Fruit fly (Drosophila melanogaster) whole organism, embryonic: ENCODE measurements around the gene Atg6.

Experiments used
- Adf1 ChIP-seq: fragments of 200-800 bp; sonication (Bioruptor generic); IDR thresholded peaks from 2 replicates; pipeline ENCODE4 v1.3.6; 2022; ENCODE audit warnings: missing biosample characterization, missing genetic modification characterization
- Atf-2 ChIP-seq: fragments of 200-800 bp; sonication (Bioruptor generic); optimal IDR thresholded peaks from 2 replicates; lab custom pipeline; 2016; ENCODE audit warnings: missing biosample characterization, missing genetic modification characterization
- C15 ChIP-seq: fragments of 200-800 bp; sonication (Bioruptor generic); IDR thresholded peaks from 3 replicates; pipeline ENCODE4 v1.3.6; 2022; ENCODE audit warnings: missing biosample characterization, missing genetic modification characterization
- CG12155 ChIP-seq: fragments of 200-800 bp; sonication (Bioruptor generic); optimal IDR thresholded peaks from 3 replicates; lab custom pipeline; 2016; ENCODE audit warnings: missing biosample characterization, missing genetic modification characterization
- CG13287 ChIP-seq: fragments of 200-800 bp; sonication (Bioruptor generic); IDR thresholded peaks from 2 replicates; pipeline ENCODE4 v1.3.6; 2022; ENCODE audit warnings: missing biosample characterization, missing genetic modification characterization; ENCODE audit not compliant: partially characterized antibody
- CG13624 ChIP-seq: fragments of 200-800 bp; sonication (Bioruptor generic); optimal IDR thresholded peaks from 2 replicates; lab custom pipeline; 2016; ENCODE audit warnings: missing biosample characterization, missing genetic modification characterization
- CG1602 ChIP-seq: fragments of 200-800 bp; sonication (Bioruptor generic); optimal IDR thresholded peaks from 3 replicates; lab custom pipeline; 2016; ENCODE audit warnings: missing biosample characterization, missing genetic modification characterization
- CG1603 ChIP-seq: fragments of 200-800 bp; sonication (Bioruptor generic); optimal IDR thresholded peaks from 2 replicates; lab custom pipeline; 2019; ENCODE audit warnings: missing biosample characterization, mild to moderate bottlenecking, missing genetic modification characterization, moderate library complexity
- CG30431 ChIP-seq: fragments of 200-800 bp; sonication (Bioruptor generic); optimal IDR thresholded peaks from 2 replicates; lab custom pipeline; 2017; ENCODE audit warnings: missing biosample characterization, missing genetic modification characterization
- CG31224 ChIP-seq: fragments of 200-800 bp; sonication (Bioruptor generic); IDR thresholded peaks from 2 replicates; pipeline ENCODE4 v1.3.6; 2022; ENCODE audit warnings: missing biosample characterization, missing genetic modification characterization
- CG34224 ChIP-seq: fragments of 200-800 bp; sonication (Bioruptor generic); IDR thresholded peaks from 3 replicates; pipeline ENCODE4 v1.3.6; 2022; ENCODE audit warnings: missing biosample characterization, missing genetic modification characterization; ENCODE audit not compliant: partially characterized antibody
- CG34376 ChIP-seq: fragments of 200-800 bp; sonication (Bioruptor generic); optimal IDR thresholded peaks from 2 replicates; lab custom pipeline; 2018; ENCODE audit warnings: missing biosample characterization, mild to moderate bottlenecking, missing genetic modification characterization
- CG3726 ChIP-seq: fragments of 200-800 bp; sonication (Bioruptor generic); IDR thresholded peaks from 3 replicates; pipeline ENCODE4, ENCODE4 v1.3.6; 2022; ENCODE audit warnings: missing biosample characterization, missing genetic modification characterization
- CG43689 ChIP-seq: fragments of 200-800 bp; sonication (Bioruptor generic); IDR thresholded peaks from 2 replicates; pipeline ENCODE4 v1.3.6; 2022; ENCODE audit warnings: missing biosample characterization, missing genetic modification characterization
- CG6689 ChIP-seq: fragments of 200-800 bp; sonication (Bioruptor generic); IDR thresholded peaks from 2 replicates; pipeline ENCODE4 v1.3.6; 2022; ENCODE audit warnings: missing biosample characterization, missing genetic modification characterization
- CG7745 ChIP-seq: fragments of 200-800 bp; sonication (Bioruptor generic); optimal IDR thresholded peaks from 2 replicates; lab custom pipeline; 2018; ENCODE audit warnings: missing biosample characterization, mild to moderate bottlenecking, missing genetic modification characterization, moderate library complexity
- CG7963 ChIP-seq: fragments of 200-800 bp; sonication (Bioruptor generic); IDR thresholded peaks from 3 replicates; pipeline ENCODE4 v1.3.6; 2022; ENCODE audit warnings: missing biosample characterization, missing genetic modification characterization; ENCODE audit not compliant: partially characterized antibody
- CG8089 ChIP-seq: fragments of 200-800 bp; sonication (Bioruptor generic); optimal IDR thresholded peaks from 3 replicates; lab custom pipeline; 2016; ENCODE audit warnings: missing biosample characterization, missing genetic modification characterization
- CG8944 ChIP-seq: fragments of 200-800 bp; sonication (Bioruptor generic); optimal IDR thresholded peaks from 3 replicates; lab custom pipeline; 2016; ENCODE audit warnings: missing biosample characterization, missing genetic modification characterization
- CG9797 ChIP-seq: fragments of 200-800 bp; sonication (Bioruptor generic); optimal IDR thresholded peaks from 3 replicates; lab custom pipeline; 2018; ENCODE audit warnings: missing biosample characterization, mild to moderate bottlenecking, missing genetic modification characterization
- E2f2 ChIP-seq: fragments of 200-800 bp; sonication (Bioruptor generic); IDR thresholded peaks from 2 replicates; pipeline ENCODE4 v1.3.6; 2022; ENCODE audit warnings: missing biosample characterization, missing genetic modification characterization
- Fer1 ChIP-seq: fragments of 200-800 bp; sonication (Bioruptor generic); optimal IDR thresholded peaks from 2 replicates; lab custom pipeline; 2017; ENCODE audit warnings: missing biosample characterization, mild to moderate bottlenecking, missing genetic modification characterization
- Fer2 ChIP-seq: fragments of 200-800 bp; sonication (Bioruptor generic); optimal IDR thresholded peaks from 2 replicates; lab custom pipeline; 2018; ENCODE audit warnings: missing biosample characterization, mild to moderate bottlenecking, missing genetic modification characterization, moderate library complexity
- HLH4C ChIP-seq: fragments of 200-800 bp; sonication (Bioruptor generic); IDR thresholded peaks from 3 replicates; pipeline ENCODE4 v1.3.6; 2022; ENCODE audit warnings: missing biosample characterization, missing genetic modification characterization; ENCODE audit not compliant: partially characterized antibody
- MTF-1 ChIP-seq: fragments of 200-800 bp; sonication (Bioruptor generic); optimal IDR thresholded peaks from 2 replicates; lab custom pipeline; 2018; ENCODE audit warnings: missing biosample characterization, mild to moderate bottlenecking, missing genetic modification characterization, borderline replicate concordance
- Rx ChIP-seq: fragments of 200-800 bp; sonication (Bioruptor generic); IDR thresholded peaks from 2 replicates; pipeline ENCODE4 v1.3.6; 2022; ENCODE audit warnings: missing biosample characterization, missing genetic modification characterization
- Sry-β ChIP-seq: fragments of 200-800 bp; sonication (Bioruptor generic); optimal IDR thresholded peaks from 2 replicates; lab custom pipeline; 2018; ENCODE audit warnings: missing biosample characterization, mild to moderate bottlenecking, missing genetic modification characterization, moderate library complexity
- Stat92E ChIP-seq, 3 experiments: fragments of >200 bp in 2 of 3; fragments of 200-800 bp in 1 of 3; sonication (Bioruptor generic) in 1 of 3; optimal IDR thresholded peaks; 2 replicates each; lab custom pipeline; 2017 to 2019; ENCODE audit warnings: missing biosample characterization in 3 of 3, missing genetic modification characterization in 3 of 3, mild to moderate bottlenecking in 1 of 3, moderate library complexity in 1 of 3
- Trl ChIP-seq, 3 experiments: fragments of >200 bp in 2 of 3; fragments of 200-800 bp in 1 of 3; sonication (Bioruptor generic) in 1 of 3; optimal IDR thresholded peaks; 2 replicates in 1 of 3; 3 replicates in 2 of 3; lab custom pipeline; 2016 to 2017; ENCODE audit warnings: missing biosample characterization in 1 of 3, missing genetic modification characterization in 1 of 3
- ara ChIP-seq: fragments of 200-800 bp; sonication (Bioruptor generic); IDR thresholded peaks from 2 replicates; pipeline ENCODE4 v1.3.6; 2022; ENCODE audit warnings: missing biosample characterization, missing genetic modification characterization
- bigmax ChIP-seq: fragments of 200-800 bp; sonication (Bioruptor generic); optimal IDR thresholded peaks from 2 replicates; lab custom pipeline; 2018; ENCODE audit warnings: missing biosample characterization, mild to moderate bottlenecking, missing genetic modification characterization
- br ChIP-seq: fragments of >200 bp; optimal IDR thresholded peaks from 2 replicates; lab custom pipeline; 2017
- cas ChIP-seq: fragments of 200-800 bp; sonication (Bioruptor generic); IDR thresholded peaks from 2 replicates; pipeline ENCODE4 v1.3.6; 2022; ENCODE audit warnings: missing biosample characterization, missing genetic modification characterization
- cwo ChIP-seq: fragments of 200-800 bp; sonication (Bioruptor generic); optimal IDR thresholded peaks from 3 replicates; lab custom pipeline; 2017; ENCODE audit warnings: missing biosample characterization, missing genetic modification characterization, mild to moderate bottlenecking, moderate library complexity, missing genetic modification reagents
- dati ChIP-seq: fragments of 200-800 bp; sonication (Bioruptor generic); IDR thresholded peaks from 2 replicates; pipeline ENCODE4 v1.3.6; 2022; ENCODE audit warnings: missing biosample characterization, missing genetic modification characterization
- fd3F ChIP-seq: fragments of 200-800 bp; sonication (Bioruptor generic); optimal IDR thresholded peaks from 2 replicates; lab custom pipeline; 2018; ENCODE audit warnings: missing biosample characterization, mild to moderate bottlenecking, missing genetic modification characterization, moderate library complexity
- hth ChIP-seq: fragments of >200 bp; optimal IDR thresholded peaks from 2 replicates; lab custom pipeline; 2017; ENCODE audit warnings: inconsistent platforms
- inv ChIP-seq: fragments of 200-800 bp; sonication (Bioruptor generic); IDR thresholded peaks from 2 replicates; pipeline ENCODE4 v1.3.6; 2022; ENCODE audit warnings: missing biosample characterization, missing genetic modification characterization; ENCODE audit not compliant: partially characterized antibody
- lilli ChIP-seq: fragments of 200-800 bp; sonication (Bioruptor generic); optimal IDR thresholded peaks from 3 replicates; lab custom pipeline; 2016; ENCODE audit warnings: missing biosample characterization, missing genetic modification characterization
- mirr ChIP-seq: fragments of 200-800 bp; sonication (Bioruptor generic); optimal IDR thresholded peaks from 3 replicates; lab custom pipeline; 2018; ENCODE audit warnings: missing biosample characterization, mild to moderate bottlenecking, missing genetic modification characterization
- p53 ChIP-seq: fragments of 200-800 bp; sonication (Bioruptor generic); optimal IDR thresholded peaks from 2 replicates; lab custom pipeline; 2016; ENCODE audit warnings: missing biosample characterization, missing genetic modification characterization
- pho ChIP-seq: fragments of 200-800 bp; sonication (Bioruptor generic); optimal IDR thresholded peaks from 2 replicates; lab custom pipeline; 2016; ENCODE audit warnings: missing biosample characterization, missing genetic modification characterization
- run ChIP-seq: fragments of 200-800 bp; sonication (Bioruptor generic); optimal IDR thresholded peaks from 3 replicates; lab custom pipeline; 2018; ENCODE audit warnings: missing biosample characterization, mild to moderate bottlenecking, missing genetic modification characterization
- scrt ChIP-seq: fragments of 200-800 bp; sonication (Bioruptor generic); optimal IDR thresholded peaks from 2 replicates; lab custom pipeline; 2018; ENCODE audit warnings: missing biosample characterization, mild to moderate bottlenecking, missing genetic modification characterization, moderate library complexity
- seq ChIP-seq: fragments of 200-800 bp; sonication (Bioruptor generic); IDR thresholded peaks from 2 replicates; pipeline ENCODE4 v1.3.6; 2022; ENCODE audit warnings: missing biosample characterization, missing genetic modification characterization
- shn ChIP-seq: fragments of 200-800 bp; sonication (Bioruptor generic); optimal IDR thresholded peaks from 3 replicates; lab custom pipeline; 2016; ENCODE audit warnings: missing biosample characterization, missing genetic modification characterization
- sima ChIP-seq: fragments of 200-800 bp; sonication (Bioruptor generic); optimal IDR thresholded peaks from 2 replicates; lab custom pipeline; 2016; ENCODE audit warnings: missing biosample characterization, missing genetic modification characterization
- sob ChIP-seq: fragments of 200-800 bp; sonication (Bioruptor generic); IDR thresholded peaks from 2 replicates; pipeline ENCODE4 v1.3.6; 2022; ENCODE audit warnings: missing biosample characterization, missing genetic modification characterization
- sqz ChIP-seq: fragments of 200-800 bp; sonication (Bioruptor generic); optimal IDR thresholded peaks from 3 replicates; lab custom pipeline; 2018; ENCODE audit warnings: missing biosample characterization, mild to moderate bottlenecking, missing genetic modification characterization
- twi ChIP-seq: fragments of 200-800 bp; optimal IDR thresholded peaks from 2 replicates; lab custom pipeline; 2019; ENCODE audit warnings: missing biosample characterization, mild to moderate bottlenecking, missing genetic modification characterization, moderate library complexity

The Atg6 gene

dm6 chr3R:24025715-24026467 lies 24.7 kb downstream of the Atg6 start (continued):
- no peak for TF ChIP-seq HLH4C
- no peak for TF ChIP-seq Fer1 (GFP tag; lab: Kevin White, UChicago)
- TF ChIP-seq scrt (GFP tag; lab: Kevin White, UChicago) = no peak
- no peak for TF ChIP-seq mirr (GFP tag; lab: Kevin White, UChicago)
- TF ChIP-seq CG1602 (GFP tag; lab: Kevin White, UChicago) = peak; percentile 18
- no peak for TF ChIP-seq C15 (GFP tag; lab: Robert Waterston, UW)
- no peak for TF ChIP-seq CG6689 (GFP tag; lab: Robert Waterston, UW)
- no peak for TF ChIP-seq CG3726
- TF ChIP-seq cwo (GFP tag; lab: Kevin White, UChicago) = no peak
- TF ChIP-seq Rx (GFP tag; lab: Robert Waterston, UW) = no peak
- no peak for TF ChIP-seq CG31224 (GFP tag; lab: Robert Waterston, UW)
- 0 out of 2 replicates have a peak, but pooled peaks have one; percentile 27 for TF ChIP-seq ara (GFP tag; lab: Robert Waterston, UW)
- TF ChIP-seq inv (GFP tag; lab: Robert Waterston, UW) = no peak
- TF ChIP-seq Trl (optimal IDR thresholded peaks at IDR 0.05; lab: Kevin White, UChicago) = no peak
- no peak for TF ChIP-seq Trl (GFP tag; optimal IDR thresholded peaks at IDR 0.05; lab: Kevin White, UChicago)
- TF ChIP-seq CG30431 (GFP tag; lab: Kevin White, UChicago) = no peak
- no peak for TF ChIP-seq pho (GFP tag; lab: Kevin White, UChicago)
- no peak for TF ChIP-seq sqz (GFP tag; lab: Kevin White, UChicago)
- TF ChIP-seq seq (GFP tag; lab: Robert Waterston, UW) = no peak
- no peak for TF ChIP-seq CG8944 (GFP tag; lab: Kevin White, UChicago)
- TF ChIP-seq CG34224 = no peak
- no peak for TF ChIP-seq hth (lab: Kevin White, UChicago)
- TF ChIP-seq fd3F (GFP tag; lab: Kevin White, UChicago) = no peak
- TF ChIP-seq lilli = peak; percentile 42
- TF ChIP-seq Adf1 = no peak
- no peak for TF ChIP-seq MTF-1
- TF ChIP-seq CG13624 (GFP tag; lab: Kevin White, UChicago) = peak; percentile 21
- TF ChIP-seq CG7963 = no peak
- TF ChIP-seq E2f2 (GFP tag; lab: Robert Waterston, UW) = 0 out of 2 replicates have a peak, but pooled peaks have one; percentile 21
- no peak for TF ChIP-seq Sry-β (GFP tag; lab: Kevin White, UChicago)
- TF ChIP-seq CG12155 (GFP tag; lab: Kevin White, UChicago) = no peak
- no peak for TF ChIP-seq br (lab: Kevin White, UChicago)
- TF ChIP-seq p53 (GFP tag; lab: Kevin White, UChicago) = no peak
- TF ChIP-seq Stat92E (GFP tag; optimal IDR thresholded peaks at IDR 0.05; lab: Kevin White, UChicago) = no peak
- TF ChIP-seq run (tag; lab: Kevin White, UChicago) = no peak
- no peak for TF ChIP-seq Atf-2 (GFP tag; lab: Kevin White, UChicago)
- TF ChIP-seq Fer2 = no peak
- no peak for TF ChIP-seq CG7745
- TF ChIP-seq CG8089 (GFP tag; lab: Kevin White, UChicago) = no peak
- TF ChIP-seq cas (GFP tag; lab: Robert Waterston, UW) = no peak
- no peak for TF ChIP-seq dati (GFP tag; lab: Robert Waterston, UW)
- no peak for TF ChIP-seq sima
- TF ChIP-seq shn = no peak
- TF ChIP-seq bigmax (GFP tag; lab: Kevin White, UChicago) = no peak
- no peak for TF ChIP-seq CG43689 (GFP tag; lab: Robert Waterston, UW)
- TF ChIP-seq twi (tag; lab: Kevin White, UChicago) = no peak
- no peak for TF ChIP-seq sob (GFP tag; lab: Robert Waterston, UW)
- peak; percentile 40 for TF ChIP-seq CG1603
- TF ChIP-seq CG34376 (GFP tag; lab: Kevin White, UChicago) = no peak
- TF ChIP-seq CG13287 = no peak
- TF ChIP-seq CG9797 = no peak
